Fruit fly (Drosophila melanogaster) whole organism, embryonic: ENCODE data around the gene defl.

Experiments
- Antp ChIP-seq: fragments of 200-800 bp; sonication (Bioruptor generic); optimal IDR thresholded peaks from 3 replicates; lab custom pipeline; 2016; ENCODE audit warnings: missing biosample characterization, missing genetic modification characterization
- B-H1 ChIP-seq: fragments of 200-800 bp; sonication (Bioruptor generic); IDR thresholded peaks from 3 replicates; pipeline ENCODE4 v1.3.6; 2022; ENCODE audit warnings: missing biosample characterization, missing genetic modification characterization
- Blimp-1 ChIP-seq: fragments of 200-800 bp; sonication (Bioruptor generic); optimal IDR thresholded peaks from 3 replicates; lab custom pipeline; 2018; ENCODE audit warnings: missing biosample characterization, missing genetic modification characterization, mild to moderate bottlenecking, moderate library complexity, missing genetic modification reagents
- CG10147 ChIP-seq: fragments of 200-800 bp; sonication (Bioruptor generic); optimal IDR thresholded peaks from 2 replicates; lab custom pipeline; 2019; ENCODE audit warnings: missing biosample characterization, mild to moderate bottlenecking, missing genetic modification characterization, moderate library complexity
- CG10321 ChIP-seq: fragments of 200-800 bp; sonication (Bioruptor generic); IDR thresholded peaks from 2 replicates; pipeline ENCODE4 v1.3.6; 2022; ENCODE audit warnings: missing biosample characterization, missing genetic modification characterization
- CG11560 ChIP-seq: fragments of 200-800 bp; sonication (Bioruptor generic); IDR thresholded peaks from 3 replicates; pipeline ENCODE4 v1.3.6; 2022; ENCODE audit warnings: missing biosample characterization, missing genetic modification characterization
- CG12769 ChIP-seq: fragments of 200-800 bp; sonication (Bioruptor generic); optimal IDR thresholded peaks from 2 replicates; lab custom pipeline; 2019; ENCODE audit warnings: missing biosample characterization, mild to moderate bottlenecking, missing genetic modification characterization, moderate library complexity
- CG15011 ChIP-seq: fragments of 200-800 bp; sonication (Bioruptor generic); optimal IDR thresholded peaks from 3 replicates; lab custom pipeline; 2018; ENCODE audit warnings: missing biosample characterization, mild to moderate bottlenecking, missing genetic modification characterization
- CG15073 ChIP-seq: fragments of 200-800 bp; sonication (Bioruptor generic); optimal IDR thresholded peaks from 2 replicates; lab custom pipeline; 2016; ENCODE audit warnings: missing biosample characterization, missing genetic modification characterization
- CG16815 ChIP-seq: fragments of 200-800 bp; sonication (Bioruptor generic); optimal IDR thresholded peaks from 3 replicates; lab custom pipeline; 2017; ENCODE audit warnings: missing biosample characterization, mild to moderate bottlenecking, missing genetic modification characterization
- CG17186 ChIP-seq: fragments of 200-800 bp; sonication (Bioruptor generic); optimal IDR thresholded peaks from 3 replicates; lab custom pipeline; 2017; ENCODE audit warnings: missing biosample characterization, missing genetic modification reagents, missing genetic modification characterization
- CG31388 ChIP-seq: fragments of 200-800 bp; sonication (Bioruptor generic); optimal IDR thresholded peaks from 2 replicates; lab custom pipeline; 2016; ENCODE audit warnings: missing biosample characterization, missing genetic modification characterization
- CG4282 ChIP-seq: fragments of 200-800 bp; sonication (Bioruptor generic); optimal IDR thresholded peaks from 2 replicates; lab custom pipeline; 2016; ENCODE audit warnings: missing biosample characterization, missing genetic modification characterization
- CG4730 ChIP-seq: fragments of 200-800 bp; sonication (Bioruptor generic); IDR thresholded peaks from 2 replicates; pipeline ENCODE4 v1.3.6; 2022; ENCODE audit warnings: missing biosample characterization, missing genetic modification characterization
- CG7928 ChIP-seq: fragments of 200-800 bp; sonication (Bioruptor generic); optimal IDR thresholded peaks from 2 replicates; lab custom pipeline; 2017; ENCODE audit warnings: missing biosample characterization, mild to moderate bottlenecking, missing genetic modification characterization
- CG8478 ChIP-seq: fragments of >200 bp; optimal IDR thresholded peaks from 2 replicates; lab custom pipeline; 2018
- D19B ChIP-seq: fragments of 200-800 bp; sonication (Bioruptor generic); optimal IDR thresholded peaks from 2 replicates; lab custom pipeline; 2017; ENCODE audit warnings: missing biosample characterization, mild to moderate bottlenecking, missing genetic modification characterization
- Dfd ChIP-seq, 2 experiments: fragments of >200 bp; optimal IDR thresholded peaks; 2 replicates each; lab custom pipeline; 2017; ENCODE audit warnings: missing biosample characterization in 2 of 2, missing genetic modification characterization in 2 of 2
- Ets97D ChIP-seq: fragments of 200-800 bp; sonication (Bioruptor generic); optimal IDR thresholded peaks from 3 replicates; lab custom pipeline; 2016; ENCODE audit warnings: missing biosample characterization, missing genetic modification characterization
- Fer1 ChIP-seq: fragments of 200-800 bp; sonication (Bioruptor generic); optimal IDR thresholded peaks from 2 replicates; lab custom pipeline; 2017; ENCODE audit warnings: missing biosample characterization, mild to moderate bottlenecking, missing genetic modification characterization
- Fer2 ChIP-seq: fragments of 200-800 bp; sonication (Bioruptor generic); optimal IDR thresholded peaks from 2 replicates; lab custom pipeline; 2018; ENCODE audit warnings: missing biosample characterization, mild to moderate bottlenecking, missing genetic modification characterization, moderate library complexity
- GATAe ChIP-seq: fragments of 200-800 bp; sonication (Bioruptor generic); conservative IDR thresholded peaks from 2 replicates; pipeline ENCODE4 v1.3.6; 2022; ENCODE audit warnings: missing biosample characterization, missing genetic modification characterization
- Gsc ChIP-seq: fragments of 200-800 bp; sonication (Bioruptor generic); IDR thresholded peaks from 2 replicates; pipeline ENCODE4 v1.3.6; 2022; ENCODE audit warnings: missing biosample characterization, missing genetic modification characterization
- H15 ChIP-seq: fragments of 200-800 bp; sonication (Bioruptor generic); IDR thresholded peaks from 3 replicates; pipeline ENCODE4 v1.3.6; 2022; ENCODE audit warnings: missing biosample characterization, missing genetic modification characterization
- HLH4C ChIP-seq: fragments of 200-800 bp; sonication (Bioruptor generic); IDR thresholded peaks from 3 replicates; pipeline ENCODE4 v1.3.6; 2022; ENCODE audit warnings: missing biosample characterization, missing genetic modification characterization; ENCODE audit not compliant: partially characterized antibody
- NC2β ChIP-seq: fragments of 200-800 bp; sonication (Bioruptor generic); optimal IDR thresholded peaks from 2 replicates; lab custom pipeline; 2016; ENCODE audit warnings: missing biosample characterization, missing genetic modification characterization
- NFAT ChIP-seq: fragments of 200-800 bp; sonication (Bioruptor generic); IDR thresholded peaks from 2 replicates; pipeline ENCODE4 v1.3.6; 2022; ENCODE audit warnings: missing biosample characterization, missing genetic modification characterization
- Opbp ChIP-seq: fragments of 200-800 bp; sonication (Bioruptor generic); IDR thresholded peaks from 3 replicates; pipeline ENCODE4 v1.3.6; 2022; ENCODE audit warnings: missing biosample characterization, missing genetic modification characterization; ENCODE audit not compliant: partially characterized antibody
- Pdp1 ChIP-seq, 2 experiments: fragments of 200-800 bp; sonication (Bioruptor generic); optimal IDR thresholded peaks; 3 replicates each; lab custom pipeline; 2016; ENCODE audit warnings: missing biosample characterization in 2 of 2, missing genetic modification characterization in 2 of 2, mild to moderate bottlenecking in 1 of 2, moderate library complexity in 1 of 2
- Ptx1 ChIP-seq: fragments of 200-800 bp; sonication (Bioruptor generic); IDR thresholded peaks from 2 replicates; pipeline ENCODE4 v1.3.6; 2022; ENCODE audit warnings: missing biosample characterization, missing genetic modification characterization
- Sin3A ChIP-seq: fragments of >200 bp; optimal IDR thresholded peaks from 2 replicates; lab custom pipeline; 2018
- TFAM ChIP-seq: fragments of 200-800 bp; sonication (Bioruptor generic); optimal IDR thresholded peaks from 2 replicates; lab custom pipeline; 2017; ENCODE audit warnings: missing biosample characterization, missing genetic modification characterization, inconsistent platforms
- ara ChIP-seq: fragments of 200-800 bp; sonication (Bioruptor generic); IDR thresholded peaks from 2 replicates; pipeline ENCODE4 v1.3.6; 2022; ENCODE audit warnings: missing biosample characterization, missing genetic modification characterization
- bab2 ChIP-seq: fragments of 200-800 bp; sonication (Bioruptor generic); optimal IDR thresholded peaks from 2 replicates; lab custom pipeline; 2016; ENCODE audit warnings: missing biosample characterization, missing genetic modification characterization
- caup ChIP-seq: fragments of 200-800 bp; sonication (Bioruptor generic); optimal IDR thresholded peaks from 3 replicates; lab custom pipeline; 2017; ENCODE audit warnings: missing biosample characterization, mild to moderate bottlenecking, missing genetic modification characterization, moderate library complexity; ENCODE audit not compliant: severe bottlenecking
- ems ChIP-seq: fragments of 200-800 bp; sonication (Bioruptor generic); optimal IDR thresholded peaks from 3 replicates; lab custom pipeline; 2016; ENCODE audit warnings: missing biosample characterization, missing genetic modification characterization
- fd102C ChIP-seq: fragments of 200-800 bp; sonication (Bioruptor generic); optimal IDR thresholded peaks from 2 replicates; lab custom pipeline; 2018; ENCODE audit warnings: missing biosample characterization, mild to moderate bottlenecking, missing genetic modification characterization, moderate library complexity
- ind ChIP-seq: fragments of 200-800 bp; sonication (Bioruptor generic); optimal IDR thresholded peaks from 3 replicates; lab custom pipeline; 2016; ENCODE audit warnings: missing biosample characterization, missing genetic modification characterization
- inv ChIP-seq: fragments of 200-800 bp; sonication (Bioruptor generic); IDR thresholded peaks from 2 replicates; pipeline ENCODE4 v1.3.6; 2022; ENCODE audit warnings: missing biosample characterization, missing genetic modification characterization; ENCODE audit not compliant: partially characterized antibody
- lilli ChIP-seq: fragments of 200-800 bp; sonication (Bioruptor generic); optimal IDR thresholded peaks from 3 replicates; lab custom pipeline; 2016; ENCODE audit warnings: missing biosample characterization, missing genetic modification characterization
- lola ChIP-seq, 3 experiments: fragments of >200 bp in 2 of 3; fragments of 200-800 bp in 1 of 3; sonication (Bioruptor generic) in 1 of 3; optimal IDR thresholded peaks; 2 replicates each; lab custom pipeline; 2017 to 2019; ENCODE audit warnings: missing biosample characterization in 3 of 3, missing genetic modification characterization in 3 of 3, mild to moderate bottlenecking in 1 of 3, moderate library complexity in 1 of 3
- nerfin-2 ChIP-seq: fragments of 200-800 bp; sonication (Bioruptor generic); IDR thresholded peaks from 2 replicates; pipeline ENCODE4 v1.3.6; 2022; ENCODE audit warnings: missing biosample characterization, missing genetic modification characterization; ENCODE audit not compliant: partially characterized antibody
- peb ChIP-seq: fragments of 200-800 bp; sonication (Bioruptor generic); IDR thresholded peaks from 2 replicates; pipeline ENCODE4 v1.3.6; 2022; ENCODE audit warnings: missing biosample characterization, missing genetic modification characterization
- ro ChIP-seq: fragments of 200-800 bp; sonication (Bioruptor generic); IDR thresholded peaks from 2 replicates; pipeline ENCODE4 v1.3.6; 2022; ENCODE audit warnings: missing biosample characterization, missing genetic modification characterization
- slp2 ChIP-seq: fragments of 200-800 bp; sonication (Bioruptor generic); optimal IDR thresholded peaks from 2 replicates; lab custom pipeline; 2016; ENCODE audit warnings: missing biosample characterization, missing genetic modification characterization
- sna ChIP-seq: fragments of 200-800 bp; sonication (Bioruptor generic); IDR thresholded peaks from 2 replicates; pipeline ENCODE4 v1.3.6; 2022; ENCODE audit warnings: missing biosample characterization, missing genetic modification characterization; ENCODE audit not compliant: partially characterized antibody
- sug ChIP-seq: fragments of 200-800 bp; optimal IDR thresholded peaks from 2 replicates; lab custom pipeline; 2019; ENCODE audit warnings: missing biosample characterization, mild to moderate bottlenecking, missing genetic modification characterization, moderate library complexity
- ttk ChIP-seq: fragments of 200-800 bp; sonication (Bioruptor generic); IDR thresholded peaks from 2 replicates; pipeline ENCODE4 v2.1.2; 2022; ENCODE audit warnings: missing biosample characterization, missing genetic modification characterization
- usp ChIP-seq: fragments of >200 bp; optimal IDR thresholded peaks from 2 replicates; lab custom pipeline; 2017; ENCODE audit warnings: missing biosample characterization, missing genetic modification characterization

Gene defl

dm6 chr3L:9696650-9697526, 26.3 kb upstream of the defl start, which contains the start of gene Prps (continued):
- TF ChIP-seq ro (GFP tag; lab: Robert Waterston, UW) (peak; percentile 50; the same call in 1 of the 2 replicates), NC2β (GFP tag; lab: Kevin White, UChicago) (peak; percentile 74), fd102C (GFP tag; lab: Kevin White, UChicago) (no peak), H15 (GFP tag; lab: Robert Waterston, UW) (peak; percentile 81; the same call in 2 of the 3 replicates), Dfd (GFP tag; optimal IDR thresholded peaks at IDR 0.05; lab: Kevin White, UChicago) (no peak), CG17186 (GFP tag; lab: Kevin White, UChicago) (no peak), CG12769 (tag; lab: Kevin White, UChicago) (peak; percentile 87), ttk (GFP tag; lab: Robert Waterston, UW) (peak; percentile 81), inv (GFP tag; lab: Robert Waterston, UW) (no peak), CG15073 (GFP tag; lab: Kevin White, UChicago) (no peak), Ptx1 (GFP tag; lab: Robert Waterston, UW) (peak; percentile 76), CG11560 (peak; percentile 43; the same call in 1 of the 3 replicates), HLH4C (GFP tag; lab: Robert Waterston, UW) (no peak), Sin3A (no peak), CG16815 (GFP tag; lab: Kevin White, UChicago) (peak; percentile 19), CG4730 (GFP tag; lab: Robert Waterston, UW) (peak; percentile 77), CG8478 (lab: Kevin White, UChicago) (no peak), Blimp-1 (GFP tag; lab: Kevin White, UChicago) (peak; percentile 72), peb (GFP tag; lab: Robert Waterston, UW) (peak; percentile 66), lilli (peak; percentile 81), CG7928 (GFP tag; lab: Kevin White, UChicago) (no peak), D19B (GFP tag; lab: Kevin White, UChicago) (peak; percentile 95), NFAT (GFP tag; lab: Robert Waterston, UW) (peak; percentile 88), B-H1 (peak; percentile 62; the same call in 2 of the 3 replicates), Antp (GFP tag; lab: Kevin White, UChicago) (peak; percentile 88), usp (GFP tag; lab: Kevin White, UChicago) (no peak), Fer2 (peak; percentile 5), bab2 (peak; percentile 60), CG10147 (GFP tag; lab: Kevin White, UChicago) (peak; percentile 30), slp2 (GFP tag; lab: Kevin White, UChicago) (peak; percentile 33), CG4282 (peak; percentile 79), Opbp (no peak), Ets97D (GFP tag; lab: Kevin White, UChicago) (peak; percentile 41), lola (GFP tag; optimal IDR thresholded peaks at IDR 0.05; lab: Kevin White, UChicago) (peak in 1 of 3 experiments; percentile 27), TFAM (GFP tag; lab: Kevin White, UChicago) (no peak), nerfin-2 (GFP tag; lab: Robert Waterston, UW) (no peak), ara (GFP tag; lab: Robert Waterston, UW) (peak; percentile 55; the same call in 1 of the 2 replicates), Gsc (GFP tag; lab: Robert Waterston, UW) (no peak), Fer1 (GFP tag; lab: Kevin White, UChicago) (peak; percentile 83), ems (GFP tag; lab: Kevin White, UChicago) (peak; percentile 81), sna (GFP tag; lab: Robert Waterston, UW) (no peak), ind (peak; percentile 83), GATAe (GFP tag; lab: Robert Waterston, UW) (peak; percentile 49; the same call in 1 of the 2 replicates), CG10321 (no peak), sug (tag; lab: Kevin White, UChicago) (peak; percentile 68), CG15011 (peak; percentile 22), Pdp1 (GFP tag; optimal IDR thresholded peaks at IDR 0.05; lab: Kevin White, UChicago) (peak; percentile 75 to 87), caup (peak; percentile 80), CG31388 (GFP tag; lab: Kevin White, UChicago) (no peak)
